Worm (Caenorhabditis elegans): ENCODE measurements around the gene C31B8.9.

DNA sequence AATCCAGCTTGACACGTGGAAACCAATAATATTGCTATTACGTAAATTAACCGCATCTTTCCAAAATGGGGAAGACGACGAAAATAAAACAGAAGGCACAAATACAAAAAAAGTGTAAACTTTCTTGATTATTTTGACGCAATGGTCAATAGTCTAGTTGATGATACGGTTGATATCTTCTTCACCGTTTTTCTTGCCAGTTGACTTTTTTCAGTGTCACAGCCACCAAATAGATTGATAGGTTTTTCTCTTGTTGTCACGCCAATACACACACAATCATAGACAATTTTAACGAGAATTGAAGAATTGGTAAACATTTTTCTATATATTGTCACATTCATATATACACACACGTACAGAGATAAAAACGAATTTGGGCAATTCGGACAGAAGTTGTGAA lies 3.3 kb downstream of the C31B8.9 start, which contains the start of gene zmp-3:
- TF ChIP-seq him-1 (tag; optimal IDR thresholded peaks at IDR 0.05): no peak
- no peak for TF ChIP-seq dao-5 (tag; optimal IDR thresholded peaks at IDR 0.05)
- TF ChIP-seq W03F9.2 (tag; optimal IDR thresholded peaks at IDR 0.05): no peak

Measured in whole organism, L4/young adult.